Worm (Caenorhabditis elegans) whole organism, young adult: ENCODE measurements around the gene abu-13.

ENCODE experiments used
- B0019.2 ChIP-seq: fragments of 200-800 bp; sonication (Bioruptor generic); conservative IDR thresholded peaks from 2 replicates; pipeline ENCODE4 v1.3.6; 2022; ENCODE audit warnings: missing genetic modification reagents, missing genetic modification characterization, missing compliant biosample characterization
- D2030.7 ChIP-seq: fragments of 200-800 bp; sonication (Bioruptor generic); IDR thresholded peaks from 2 replicates; pipeline ENCODE4 v1.3.6; 2022; ENCODE audit warnings: missing genetic modification reagents, missing genetic modification characterization, missing compliant biosample characterization
- F23B12.7 ChIP-seq: sonication (generic microtip); optimal IDR thresholded peaks from 2 replicates; lab custom pipeline; 2017; ENCODE audit warnings: missing genetic modification characterization, mild to moderate bottlenecking, missing compliant biosample characterization, antibody characterized with exemption, moderate library complexity; ENCODE audit not compliant: insufficient read depth
- K12H6.12 ChIP-seq: fragments of 200-800 bp; sonication (Bioruptor generic); optimal IDR thresholded peaks from 2 replicates; lab custom pipeline; 2018; ENCODE audit warnings: mild to moderate bottlenecking, missing genetic modification characterization, missing compliant biosample characterization
- Y53F4B.3 ChIP-seq: fragments of 200-800 bp; sonication (Bioruptor generic); IDR thresholded peaks from 2 replicates; pipeline ENCODE4 v1.3.6; 2022; ENCODE audit warnings: missing genetic modification reagents, missing genetic modification characterization, missing compliant biosample characterization
- Y53G8AR.9 ChIP-seq: fragments of 200-800 bp; sonication (Bioruptor generic); conservative IDR thresholded peaks from 2 replicates; pipeline ENCODE4 v1.3.6; 2022; ENCODE audit warnings: missing genetic modification reagents, missing genetic modification characterization, missing compliant biosample characterization
- Y56A3A.18 ChIP-seq: fragments of 200-800 bp; sonication (Bioruptor generic); IDR thresholded peaks from 2 replicates; pipeline ENCODE4 v1.3.6; 2022; ENCODE audit warnings: missing genetic modification reagents, missing genetic modification characterization, missing compliant biosample characterization
- Y67H2A.10 ChIP-seq: fragments of 200-800 bp; sonication (Bioruptor generic); conservative IDR thresholded peaks from 2 replicates; pipeline ENCODE4 v1.3.6; 2022; ENCODE audit warnings: missing genetic modification reagents, missing genetic modification characterization, missing compliant biosample characterization
- Y79H2A.3 ChIP-seq: fragments of 200-800 bp; sonication (Bioruptor generic); conservative IDR thresholded peaks from 2 replicates; pipeline ENCODE4 v1.3.6; 2022; ENCODE audit warnings: missing genetic modification reagents, missing genetic modification characterization, missing compliant biosample characterization
- ZK185.1 ChIP-seq: sonication (generic microtip); optimal IDR thresholded peaks from 2 replicates; lab custom pipeline; 2016; ENCODE audit warnings: mild to moderate bottlenecking, missing genetic modification characterization, missing compliant biosample characterization; ENCODE audit not compliant: poor library complexity, severe bottlenecking
- akir-1 ChIP-seq: fragments of 200-800 bp; sonication (Bioruptor generic); optimal IDR thresholded peaks from 2 replicates; lab custom pipeline; 2018; ENCODE audit warnings: mild to moderate bottlenecking, missing genetic modification characterization, moderate library complexity, missing compliant biosample characterization
- attf-6 ChIP-seq: fragments of 200-800 bp; sonication (Bioruptor generic); IDR thresholded peaks from 2 replicates; pipeline ENCODE4 v1.3.6; 2022; ENCODE audit warnings: missing genetic modification reagents, missing genetic modification characterization, missing compliant biosample characterization
- ceh-79 ChIP-seq: sonication (generic microtip); optimal IDR thresholded peaks from 2 replicates; lab custom pipeline; 2017; ENCODE audit warnings: mild to moderate bottlenecking, missing genetic modification characterization, missing compliant biosample characterization
- egl-44 ChIP-seq: fragments of 200-800 bp; sonication (Bioruptor generic); IDR thresholded peaks from 2 replicates; pipeline ENCODE4 v1.3.6; 2022; ENCODE audit warnings: missing genetic modification reagents, missing genetic modification characterization, missing compliant biosample characterization
- ekl-4 ChIP-seq: fragments of 200-800 bp; sonication (Bioruptor generic); IDR thresholded peaks from 2 replicates; pipeline ENCODE4 v1.3.6; 2022; ENCODE audit warnings: missing genetic modification reagents, missing genetic modification characterization, missing compliant biosample characterization
- fkh-3 ChIP-seq: sonication (generic microtip); optimal IDR thresholded peaks from 2 replicates; lab custom pipeline; 2016; ENCODE audit warnings: mild to moderate bottlenecking, missing genetic modification characterization, missing compliant biosample characterization
- gei-17 ChIP-seq: fragments of 200-800 bp; sonication (Bioruptor generic); optimal IDR thresholded peaks from 2 replicates; lab custom pipeline; 2018; ENCODE audit warnings: mild to moderate bottlenecking, missing genetic modification characterization, missing compliant biosample characterization
- him-1 ChIP-seq: sonication (generic microtip); optimal IDR thresholded peaks from 2 replicates; lab custom pipeline; 2016; ENCODE audit warnings: missing genotype, missing genetic modification reagents, missing genetic modification characterization, missing compliant biosample characterization
- hlh-26 ChIP-seq: fragments of 200-800 bp; sonication (Bioruptor generic); conservative IDR thresholded peaks from 2 replicates; pipeline ENCODE4 v1.3.6; 2022; ENCODE audit warnings: missing genetic modification reagents, missing genetic modification characterization, missing compliant biosample characterization
- hmg-1.2 ChIP-seq: fragments of 200-800 bp; sonication (Bioruptor generic); IDR thresholded peaks from 2 replicates; pipeline ENCODE4 v1.3.6; 2022; ENCODE audit warnings: missing genetic modification reagents, missing genetic modification characterization, missing compliant biosample characterization
- lag-1 ChIP-seq: fragments of 200-800 bp; sonication (Bioruptor generic); IDR thresholded peaks from 2 replicates; pipeline ENCODE4 v1.3.6; 2022; ENCODE audit warnings: missing genetic modification reagents, missing genetic modification characterization, missing compliant biosample characterization
- let-526 ChIP-seq: fragments of 200-800 bp; sonication (Bioruptor generic); IDR thresholded peaks from 2 replicates; pipeline ENCODE4 v1.3.6; 2022; ENCODE audit warnings: missing genetic modification reagents, missing genetic modification characterization, missing compliant biosample characterization
- lin-26 ChIP-seq: fragments of 200-800 bp; sonication (Bioruptor generic); IDR thresholded peaks from 2 replicates; pipeline ENCODE4 v1.3.6; 2022; ENCODE audit warnings: missing genetic modification reagents, missing genetic modification characterization, missing compliant biosample characterization
- lin-35 ChIP-seq, 3 experiments: fragments of 150-350 bp in 2 of 3; sonication (generic microtip) in 1 of 3; optimal IDR thresholded peaks; 2 replicates each; lab custom pipeline; 2014 to 2018; ENCODE audit warnings: missing biosample characterization in 3 of 3, missing genetic modification characterization in 3 of 3, missing genetic modification reagents in 3 of 3
- lsl-1 ChIP-seq: fragments of 200-800 bp; sonication (Bioruptor generic); optimal IDR thresholded peaks from 2 replicates; lab custom pipeline; 2018; ENCODE audit warnings: mild to moderate bottlenecking, missing genetic modification characterization, moderate library complexity, missing compliant biosample characterization
- lsy-27 ChIP-seq: sonication (generic microtip); optimal IDR thresholded peaks from 2 replicates; lab custom pipeline; 2017; ENCODE audit warnings: missing genetic modification characterization, mild to moderate bottlenecking, missing compliant biosample characterization, antibody characterized with exemption, missing genotype, borderline replicate concordance; ENCODE audit not compliant: insufficient read depth
- madf-10 ChIP-seq: sonication (generic microtip); optimal IDR thresholded peaks from 2 replicates; lab custom pipeline; 2016; ENCODE audit warnings: mild to moderate bottlenecking, missing genetic modification characterization, missing compliant biosample characterization
- mcd-1 ChIP-seq: fragments of 200-800 bp; sonication (Bioruptor generic); IDR thresholded peaks from 2 replicates; pipeline ENCODE4 v1.3.6; 2022; ENCODE audit warnings: missing genetic modification reagents, missing genetic modification characterization, missing compliant biosample characterization
- nfya-1 ChIP-seq: sonication (generic microtip); optimal IDR thresholded peaks from 2 replicates; lab custom pipeline; 2017; ENCODE audit warnings: antibody characterized with exemption, missing compliant biosample characterization, missing genetic modification characterization, borderline replicate concordance; ENCODE audit not compliant: insufficient read depth
- nfya-2 ChIP-seq: fragments of 200-800 bp; sonication (Bioruptor generic); IDR thresholded peaks from 2 replicates; pipeline ENCODE4 v1.3.6; 2022; ENCODE audit warnings: missing genetic modification reagents, missing genetic modification characterization, missing compliant biosample characterization
- nhr-120 ChIP-seq: fragments of 200-800 bp; sonication (Bioruptor generic); IDR thresholded peaks from 2 replicates; pipeline ENCODE4 v1.3.6; 2022; ENCODE audit warnings: missing genetic modification characterization, missing compliant biosample characterization
- pha-4 ChIP-seq: fragments of 150-350 bp; sonication (generic microtip); optimal IDR thresholded peaks from 2 replicates; lab custom pipeline; 2014; ENCODE audit warnings: missing biosample characterization, missing genetic modification reagents, missing genetic modification characterization
- rcor-1 ChIP-seq: fragments of 200-800 bp; sonication (Bioruptor generic); IDR thresholded peaks from 2 replicates; pipeline ENCODE4 v1.3.6; 2022; ENCODE audit warnings: missing genetic modification reagents, missing genetic modification characterization, missing compliant biosample characterization
- sea-2 ChIP-seq: fragments of 200-800 bp; sonication (Bioruptor generic); IDR thresholded peaks from 2 replicates; pipeline ENCODE4 v1.3.6; 2022; ENCODE audit warnings: missing genetic modification characterization, missing compliant biosample characterization
- snpc-1.3 ChIP-seq: sonication (generic microtip); optimal IDR thresholded peaks from 2 replicates; lab custom pipeline; 2017; ENCODE audit warnings: missing genetic modification characterization, mild to moderate bottlenecking, missing compliant biosample characterization, antibody characterized with exemption, moderate library complexity, missing genotype, missing genetic modification reagents; ENCODE audit not compliant: insufficient read depth
- snpc-4 ChIP-seq, 5 experiments: fragments of 150-350 bp in 1 of 5; sonication (generic microtip) in 4 of 5; optimal IDR thresholded peaks; 2 replicates each; lab custom pipeline; 2014 to 2018; ENCODE audit warnings: missing genetic modification characterization in 5 of 5, missing biosample characterization in 3 of 5, antibody characterized with exemption in 2 of 5, mild to moderate bottlenecking in 2 of 5, missing compliant biosample characterization in 2 of 5, missing genotype in 2 of 5, moderate library complexity in 2 of 5, missing genetic modification reagents in 1 of 5
- sptf-2 ChIP-seq: fragments of 200-800 bp; sonication (Bioruptor generic); optimal IDR thresholded peaks from 2 replicates; lab custom pipeline; 2018; ENCODE audit warnings: mild to moderate bottlenecking, missing genetic modification characterization, missing compliant biosample characterization
- unc-130 ChIP-seq: sonication (generic microtip); optimal IDR thresholded peaks from 2 replicates; lab custom pipeline; 2016; ENCODE audit warnings: missing genetic modification reagents, missing genetic modification characterization, missing compliant biosample characterization
- unc-62 ChIP-seq: fragments of 150-350 bp; optimal IDR thresholded peaks from 2 replicates; lab custom pipeline; 2014; ENCODE audit warnings: missing biosample characterization, missing genetic modification reagents, missing genetic modification characterization
- xnd-1 ChIP-seq: sonication (generic microtip); optimal IDR thresholded peaks from 2 replicates; lab custom pipeline; 2016; ENCODE audit warnings: missing genotype, missing genetic modification reagents, missing genetic modification characterization, missing compliant biosample characterization
- zim-3 ChIP-seq: sonication (generic microtip); optimal IDR thresholded peaks from 2 replicates; lab custom pipeline; 2017; ENCODE audit warnings: mild to moderate bottlenecking, missing genetic modification characterization, moderate library complexity, missing compliant biosample characterization
- ztf-18 ChIP-seq: sonication (generic microtip); optimal IDR thresholded peaks from 2 replicates; lab custom pipeline; 2016; ENCODE audit warnings: missing genotype, mild to moderate bottlenecking, missing genetic modification characterization, missing compliant biosample characterization
- ztf-22 ChIP-seq: fragments of 200-800 bp; sonication (Bioruptor generic); optimal IDR thresholded peaks from 2 replicates; lab custom pipeline; 2018; ENCODE audit warnings: mild to moderate bottlenecking, missing genetic modification characterization, moderate library complexity, missing compliant biosample characterization
- ztf-25 ChIP-seq: fragments of 200-800 bp; sonication (Bioruptor generic); IDR thresholded peaks from 2 replicates; pipeline ENCODE4 v1.3.6; 2022; ENCODE audit warnings: missing genetic modification reagents, missing genetic modification characterization, missing compliant biosample characterization
- ztf-26 ChIP-seq: sonication (generic microtip); optimal IDR thresholded peaks from 2 replicates; lab custom pipeline; 2017; ENCODE audit warnings: missing genetic modification characterization, missing compliant biosample characterization
- ztf-3 ChIP-seq: fragments of 200-800 bp; sonication (Bioruptor generic); optimal IDR thresholded peaks from 2 replicates; lab custom pipeline; 2018; ENCODE audit warnings: mild to moderate bottlenecking, missing genetic modification characterization, missing compliant biosample characterization

The abu-13 gene

ce11 chrIII:6969781-6970342, 24.2 kb upstream of the abu-13 start (continued):
- TF ChIP-seq unc-130 (peak; percentile 82), ZK185.1 (tag; lab: Kevin White, UChicago) (no peak), snpc-1.3 (tag; lab: Kevin White, UChicago) (peak; percentile 92), Y79H2A.3 (no peak), ztf-3 (GFP tag; lab: Kevin White, UChicago) (no peak), Y67H2A.10 (GFP tag; lab: Robert Waterston, UW) (no peak), him-1 (tag; lab: Kevin White, UChicago) (peak; percentile 92), nhr-120 (no peak), lin-35 (GFP tag; optimal IDR thresholded peaks at IDR 0.05; lab: Kevin White, UChicago) (peak in 2 of 3 experiments; percentile 48 to 59), sea-2 (GFP tag; lab: Robert Waterston, UW) (no peak), akir-1 (no peak), nfya-1 (tag; lab: Kevin White, UChicago) (no peak), ztf-25 (GFP tag; lab: Robert Waterston, UW) (no peak), ztf-18 (no peak), lag-1 (GFP tag; lab: Robert Waterston, UW) (no peak), pha-4 (no peak), ceh-79 (peak; percentile 32), hlh-26 (GFP tag; lab: Robert Waterston, UW) (no peak), Y53G8AR.9 (GFP tag; lab: Robert Waterston, UW) (peak; percentile 93), ztf-26 (tag; lab: Kevin White, UChicago) (no peak), unc-62 (no peak), nfya-2 (GFP tag; lab: Robert Waterston, UW) (peak; percentile 78; the same call in 1 of the 2 replicates), K12H6.12 (no peak), ekl-4 (GFP tag; lab: Robert Waterston, UW) (peak; percentile 85), Y53F4B.3 (GFP tag; lab: Robert Waterston, UW) (0 out of 2 replicates have a peak, but pooled peaks have one; percentile 18), hmg-1.2 (peak; percentile 51), lin-26 (GFP tag; lab: Robert Waterston, UW) (peak; percentile 81; the same call in 1 of the 2 replicates), sptf-2 (GFP tag; lab: Kevin White, UChicago) (peak; percentile 50), lsy-27 (no peak), snpc-4 (GFP tag; optimal IDR thresholded peaks at IDR 0.05; lab: Kevin White, UChicago) (peak; percentile 64), snpc-4 (tag; optimal IDR thresholded peaks at IDR 0.05; lab: Kevin White, UChicago) (peak in 3 of 4 experiments; percentile 57 to 76 (median 74)), fkh-3 (tag; lab: Kevin White, UChicago) (no peak), let-526 (no peak), gei-17 (GFP tag; lab: Kevin White, UChicago) (no peak), attf-6 (GFP tag; lab: Robert Waterston, UW) (peak; percentile 84), ztf-22 (GFP tag; lab: Kevin White, UChicago) (peak; percentile 3), D2030.7 (GFP tag; lab: Robert Waterston, UW) (peak; percentile 67), mcd-1 (GFP tag; lab: Robert Waterston, UW) (peak; percentile 43; the same call in 1 of the 2 replicates), B0019.2 (GFP tag; lab: Robert Waterston, UW) (no peak), rcor-1 (GFP tag; lab: Robert Waterston, UW) (peak; percentile 89), xnd-1 (tag; lab: Kevin White, UChicago) (no peak), madf-10 (tag; lab: Kevin White, UChicago) (no peak), F23B12.7 (no peak), zim-3 (tag; lab: Kevin White, UChicago) (peak; percentile 33), egl-44 (no peak), lsl-1 (GFP tag; lab: Kevin White, UChicago) (peak; percentile 74), Y56A3A.18 (peak; percentile 87)
